Worm (Caenorhabditis elegans) whole organism, L4 larva: ENCODE data around the gene col-175.

Source experiments
- F10B5.3 ChIP-seq: sonication (generic microtip); optimal IDR thresholded peaks from 2 replicates; lab custom pipeline; 2016; ENCODE audit warnings: mild to moderate bottlenecking, missing genetic modification characterization, missing compliant biosample characterization
- T26A8.4 ChIP-seq: fragments of 200-800 bp; sonication (Bioruptor generic); IDR thresholded peaks from 2 replicates; pipeline ENCODE4 v1.3.6; 2022; ENCODE audit warnings: missing genetic modification characterization, missing compliant biosample characterization
- Y75B8A.6 ChIP-seq: fragments of 200-800 bp; sonication (Bioruptor generic); IDR thresholded peaks from 2 replicates; pipeline ENCODE4 v1.3.6; 2022; ENCODE audit warnings: missing genetic modification reagents, missing genetic modification characterization, missing compliant biosample characterization
- ceh-20 ChIP-seq: fragments of 200-800 bp; sonication (Bioruptor generic); IDR thresholded peaks from 2 replicates; pipeline ENCODE4 v1.3.6; 2022; ENCODE audit warnings: missing genetic modification reagents, missing genetic modification characterization, missing compliant biosample characterization
- daf-19 ChIP-seq: fragments of 200-800 bp; sonication (Bioruptor generic); conservative IDR thresholded peaks from 2 replicates; pipeline ENCODE4 v1.3.6; 2022; ENCODE audit warnings: missing genetic modification characterization, missing compliant biosample characterization
- dve-1 ChIP-seq: sonication (generic microtip); optimal IDR thresholded peaks from 2 replicates; lab custom pipeline; 2017; ENCODE audit warnings: antibody characterized with exemption, mild to moderate bottlenecking, missing genetic modification characterization, missing compliant biosample characterization; ENCODE audit not compliant: insufficient read depth
- egl-27 ChIP-seq: sonication (generic microtip); optimal IDR thresholded peaks from 3 replicates; lab custom pipeline; 2017; ENCODE audit warnings: missing biosample characterization, missing genetic modification reagents, missing genetic modification characterization
- egl-43 ChIP-seq: fragments of 200-800 bp; sonication (Bioruptor generic); IDR thresholded peaks from 2 replicates; pipeline ENCODE4 v1.3.6; 2022; ENCODE audit warnings: missing genetic modification reagents, missing genetic modification characterization, missing compliant biosample characterization
- hlh-30 ChIP-seq: sonication (generic microtip); optimal IDR thresholded peaks from 2 replicates; lab custom pipeline; 2017; ENCODE audit warnings: antibody characterized with exemption, mild to moderate bottlenecking, missing genetic modification characterization, missing compliant biosample characterization; ENCODE audit not compliant: insufficient read depth
- hmg-1.1 ChIP-seq: fragments of 200-800 bp; sonication (Bioruptor generic); IDR thresholded peaks from 2 replicates; pipeline ENCODE4 v1.3.6; 2022; ENCODE audit warnings: missing genetic modification reagents, missing genetic modification characterization, missing compliant biosample characterization
- jun-1 ChIP-seq: fragments of 150-350 bp; optimal IDR thresholded peaks from 2 replicates; lab custom pipeline; 2014; ENCODE audit warnings: missing biosample characterization, missing genetic modification reagents, missing genetic modification characterization
- lim-7 ChIP-seq: fragments of 200-800 bp; sonication (Bioruptor generic); IDR thresholded peaks from 2 replicates; pipeline ENCODE4 v1.3.6; 2022; ENCODE audit warnings: missing genetic modification characterization, missing compliant biosample characterization
- lin-15B ChIP-seq: fragments of 150-350 bp; sonication (generic microtip); optimal IDR thresholded peaks from 3 replicates; lab custom pipeline; 2014; ENCODE audit warnings: missing biosample characterization, missing genetic modification characterization
- lin-39 ChIP-seq: fragments of 150-350 bp; optimal IDR thresholded peaks from 2 replicates; lab custom pipeline; 2014; ENCODE audit warnings: missing biosample characterization, missing genetic modification reagents, missing genetic modification characterization
- madf-5 ChIP-seq, 2 experiments: fragments of 200-800 bp; sonication (Bioruptor generic); IDR thresholded peaks; 2 replicates each; pipeline ENCODE4 v1.3.6; 2022; ENCODE audit warnings: missing compliant biosample characterization in 2 of 2, missing genetic modification characterization in 2 of 2
- mdl-1 ChIP-seq, 2 experiments: fragments of 150-350 bp in 1 of 2; sonication (generic microtip) in 1 of 2; optimal IDR thresholded peaks; 2 replicates each; lab custom pipeline; 2014 to 2017; ENCODE audit warnings: missing biosample characterization in 2 of 2, missing genetic modification characterization in 2 of 2
- mep-1 ChIP-seq: fragments of 150-350 bp; sonication (generic microtip); optimal IDR thresholded peaks from 3 replicates; lab custom pipeline; 2014; ENCODE audit warnings: missing biosample characterization, missing genetic modification characterization
- mes-2 ChIP-seq: sonication (generic microtip); optimal IDR thresholded peaks from 2 replicates; lab custom pipeline; 2016; ENCODE audit warnings: missing genotype, mild to moderate bottlenecking, missing genetic modification characterization, missing compliant biosample characterization; ENCODE audit not compliant: poor library complexity, severe bottlenecking
- nhr-102 ChIP-seq: sonication (generic microtip); optimal IDR thresholded peaks from 2 replicates; lab custom pipeline; 2016; ENCODE audit warnings: mild to moderate bottlenecking, missing genetic modification characterization, moderate library complexity, missing compliant biosample characterization
- nhr-111 ChIP-seq: fragments of 200-800 bp; sonication (Bioruptor generic); optimal IDR thresholded peaks from 2 replicates; lab custom pipeline; 2018; ENCODE audit warnings: mild to moderate bottlenecking, missing genetic modification characterization, missing compliant biosample characterization
- nhr-28 ChIP-seq: fragments of 150-350 bp; optimal IDR thresholded peaks from 2 replicates; lab custom pipeline; 2014; ENCODE audit warnings: missing biosample characterization, missing genetic modification characterization
- nhr-6 ChIP-seq: fragments of 150-350 bp; optimal IDR thresholded peaks from 2 replicates; lab custom pipeline; 2014; ENCODE audit warnings: missing biosample characterization, missing genetic modification characterization
- php-3 ChIP-seq: fragments of 200-800 bp; sonication (Bioruptor generic); IDR thresholded peaks from 2 replicates; pipeline ENCODE4 v1.3.6; 2022; ENCODE audit warnings: missing genetic modification reagents, missing genetic modification characterization, missing compliant biosample characterization
- rbr-2 ChIP-seq: sonication (generic microtip); optimal IDR thresholded peaks from 2 replicates; lab custom pipeline; 2016; ENCODE audit warnings: missing genotype, missing genetic modification characterization, missing compliant biosample characterization
- skn-1 ChIP-seq: fragments of 150-350 bp; optimal IDR thresholded peaks from 2 replicates; lab custom pipeline; 2014; ENCODE audit warnings: missing biosample characterization, missing genetic modification characterization
- snpc-1.2 ChIP-seq: fragments of 200-800 bp; sonication (Bioruptor generic); IDR thresholded peaks from 2 replicates; pipeline ENCODE4 v1.3.6; 2022; ENCODE audit warnings: missing genetic modification reagents, missing genetic modification characterization, missing compliant biosample characterization
- snpc-4 ChIP-seq: fragments of 150-350 bp; optimal IDR thresholded peaks from 2 replicates; lab custom pipeline; 2014; ENCODE audit warnings: missing biosample characterization, missing genetic modification characterization
- unc-62 ChIP-seq, 3 experiments: fragments of 150-350 bp in 1 of 3; sonication (generic microtip); optimal IDR thresholded peaks in 2 of 3; peaks in 1 of 3; 1 replicate in 1 of 3; 2 replicates in 2 of 3; lab custom pipeline; 2014 to 2017; ENCODE audit warnings: missing biosample characterization in 3 of 3, missing genetic modification characterization in 3 of 3, missing genetic modification reagents in 3 of 3, missing genotype in 1 of 3
- vab-7 ChIP-seq: fragments of 200-800 bp; sonication (Bioruptor generic); IDR thresholded peaks from 2 replicates; pipeline ENCODE4 v1.3.6; 2022; ENCODE audit warnings: missing genetic modification reagents, missing genetic modification characterization, missing compliant biosample characterization
- zag-1 ChIP-seq: fragments of 150-350 bp; optimal IDR thresholded peaks from 2 replicates; lab custom pipeline; 2014; ENCODE audit warnings: missing biosample characterization, missing genetic modification characterization
- zfp-3 ChIP-seq: fragments of 200-800 bp; sonication (Bioruptor generic); conservative IDR thresholded peaks from 2 replicates; pipeline ENCODE4 v1.3.6; 2022; ENCODE audit warnings: missing genetic modification reagents, missing genetic modification characterization, missing compliant biosample characterization
- zip-11 ChIP-seq: fragments of 200-800 bp; sonication (Bioruptor generic); IDR thresholded peaks from 2 replicates; pipeline ENCODE4 v1.3.6; 2022; ENCODE audit warnings: missing genetic modification characterization, missing compliant biosample characterization
- ztf-7 ChIP-seq: fragments of 150-350 bp; optimal IDR thresholded peaks from 2 replicates; lab custom pipeline; 2014; ENCODE audit warnings: missing biosample characterization, missing genetic modification characterization

col-175 gene

DNA sequence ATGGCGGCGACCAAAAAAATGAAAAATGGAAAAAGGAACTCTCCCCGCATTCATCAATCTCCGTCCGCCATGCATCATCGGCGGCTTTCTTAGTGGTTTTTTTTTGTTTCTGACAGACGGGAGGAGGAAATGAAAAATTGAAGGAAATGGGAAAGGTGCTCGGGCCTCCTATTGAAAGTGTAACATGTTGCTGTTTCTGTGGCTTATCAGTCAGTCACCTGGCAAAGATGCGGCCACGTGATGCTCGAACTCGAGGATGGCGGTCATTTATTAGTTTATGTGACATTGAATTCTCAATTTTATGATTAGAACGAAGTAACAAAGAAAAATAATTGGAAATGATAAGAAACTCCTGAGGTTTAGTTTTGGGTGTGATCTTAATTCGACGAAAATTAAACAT, 30.2 kb upstream of the col-175 start (continued):
- TF ChIP-seq egl-27 (tag; lab: Kevin White, UChicago) = no peak
- TF ChIP-seq nhr-6 (tag; lab: Kevin White, UChicago) = no peak
- no peak for TF ChIP-seq egl-43 (GFP tag; lab: Robert Waterston, UW)

DNA sequence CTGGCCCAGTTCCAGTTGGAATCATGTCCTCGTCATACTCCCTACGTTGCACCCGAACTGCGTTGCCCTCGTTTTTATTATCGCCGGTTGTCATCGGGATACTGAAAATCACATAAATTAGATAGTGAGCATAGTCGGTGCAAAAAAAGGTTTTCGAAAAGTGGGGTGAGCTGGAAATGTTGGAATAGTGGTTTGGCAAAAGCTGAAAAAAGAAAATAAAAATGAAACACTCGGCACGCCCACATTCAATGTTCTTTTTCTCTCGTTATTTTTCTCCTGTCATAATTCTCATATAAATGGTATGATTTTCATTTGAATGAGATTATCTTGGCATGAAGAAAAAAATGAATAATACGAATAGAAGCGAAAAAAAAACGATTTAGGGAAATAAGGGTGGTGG, 29.8 kb upstream of the col-175 start, which contains the start of gene F18G5.6:
F18G5.6 (minus strand) TSS at position 101 of the 400 bp plus-strand sequence.
- TF ChIP-seq lim-7 (GFP tag; lab: Robert Waterston, UW) = 0 out of 2 replicates have a peak, but pooled peaks have one; percentile 12
- TF ChIP-seq T26A8.4 (GFP tag; lab: Robert Waterston, UW) = no peak

DNA sequence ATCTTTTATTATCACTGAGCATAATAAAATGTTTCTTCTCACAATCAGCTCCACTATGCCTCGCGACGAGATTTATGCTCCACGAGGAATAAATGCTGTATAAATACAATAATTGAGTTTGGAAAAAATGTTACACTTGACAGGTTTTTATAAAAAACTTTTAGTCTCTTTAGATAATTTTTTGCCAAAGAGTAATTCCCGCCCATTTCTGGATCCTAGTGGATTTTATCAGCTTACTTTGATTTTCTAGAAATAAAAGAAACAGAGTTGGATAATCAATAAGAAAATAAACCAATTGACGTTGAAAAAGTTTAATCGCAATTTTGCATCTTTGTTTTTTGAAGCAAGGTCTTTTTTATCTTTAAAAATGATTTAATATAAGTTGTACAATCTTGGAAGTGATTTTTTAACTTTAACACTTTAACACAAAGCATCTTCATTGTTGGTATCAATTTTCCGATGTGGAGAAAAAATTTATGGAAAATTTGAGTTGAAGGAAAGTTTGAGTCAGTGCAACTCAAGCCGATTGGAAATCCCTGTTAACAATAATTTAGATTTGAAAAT, 27.3 kb upstream of the col-175 start:
- TF ChIP-seq nhr-6 (tag; lab: Kevin White, UChicago) (no peak), rbr-2 (tag; lab: Kevin White, UChicago) (no peak), hmg-1.1 (GFP tag; lab: Robert Waterston, UW) (no peak), mdl-1 (tag; optimal IDR thresholded peaks at IDR 0.05; lab: Kevin White, UChicago) (no peak), nhr-102 (peak; percentile 47), php-3 (peak; percentile 41; the same call in 1 of the 2 replicates), madf-5 (GFP tag; IDR thresholded peaks at IDR 0.05; lab: Robert Waterston, UW) (no peak), daf-19 (GFP tag; lab: Robert Waterston, UW) (no peak), Y75B8A.6 (GFP tag; lab: Robert Waterston, UW) (no peak), lin-15B (tag; lab: Kevin White, UChicago) (no peak), mep-1 (tag; lab: Kevin White, UChicago) (no peak), lin-39 (tag; lab: Kevin White, UChicago) (no peak), hlh-30 (no peak), nhr-28 (tag; lab: Kevin White, UChicago) (no peak), jun-1 (no peak), zfp-3 (GFP tag; lab: Robert Waterston, UW) (peak; percentile 60; the same call in 1 of the 2 replicates), snpc-1.2 (0 out of 2 replicates have a peak, but pooled peaks have one; percentile 17), dve-1 (tag; lab: Kevin White, UChicago) (peak; percentile 54), egl-43 (GFP tag; lab: Robert Waterston, UW) (no peak), ztf-7 (no peak), vab-7 (no peak), mes-2 (tag; lab: Kevin White, UChicago) (no peak), skn-1 (tag; lab: Kevin White, UChicago) (no peak)

DNA sequence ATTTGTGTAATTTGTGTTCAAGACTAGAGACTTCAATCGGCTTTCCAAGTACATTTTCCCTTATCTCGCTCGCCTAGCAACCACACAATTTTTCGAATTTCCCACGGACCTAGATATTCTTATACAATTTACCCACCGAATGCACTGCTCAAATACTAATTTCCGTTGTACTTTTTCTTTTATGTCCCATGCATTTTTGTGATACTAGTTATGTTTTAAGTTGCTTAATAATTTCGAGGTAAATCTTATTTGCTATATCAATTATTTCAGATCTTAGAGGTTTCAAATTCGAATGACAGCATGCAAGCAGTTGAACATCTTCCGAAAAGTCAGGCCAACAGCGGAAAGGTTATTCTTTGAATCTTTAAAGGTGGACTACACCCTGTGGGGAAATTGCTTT, 25.1 kb upstream of the col-175 start, which contains the start of gene F18G5.1:
F18G5.1 (plus strand) TSS at position 301 of the 400 bp plus-strand sequence.
- TF ChIP-seq nhr-111 (GFP tag; lab: Kevin White, UChicago) = no peak
- no peak for TF ChIP-seq zag-1 (tag; lab: Kevin White, UChicago)
- TF ChIP-seq snpc-4 (tag; lab: Kevin White, UChicago) = no peak
- TF ChIP-seq, all 104 proteins: peak for 0

DNA sequence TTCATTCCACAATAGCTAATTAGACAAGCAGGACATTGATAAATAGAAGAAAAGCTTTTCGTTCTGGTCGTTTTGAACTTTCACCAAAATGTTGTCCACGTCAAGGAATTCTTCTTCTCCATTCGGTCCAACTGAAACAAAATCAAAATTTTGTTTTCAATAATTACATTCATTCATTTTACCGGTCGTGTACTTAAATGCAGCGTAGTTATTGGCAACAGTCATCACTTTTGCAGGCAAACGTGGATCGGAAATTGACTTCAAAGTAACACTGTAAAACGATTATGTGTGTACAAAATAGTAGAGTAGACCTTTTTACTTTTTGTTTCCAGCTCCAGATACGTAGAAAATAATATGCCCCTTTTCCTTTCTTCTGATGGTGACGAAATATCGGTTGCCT, 21.6 kb upstream of the col-175 start:
- TF ChIP-seq unc-62 (GFP tag; optimal IDR thresholded peaks at IDR 0.05 in 1 of 2; lab: Kevin White, UChicago) (peak in 1 of 2 experiments; percentile 59), unc-62 (tag; optimal IDR thresholded peaks at IDR 0.05; lab: Kevin White, UChicago) (no peak), ceh-20 (no peak), zip-11 (GFP tag; lab: Robert Waterston, UW) (no peak), F10B5.3 (tag; lab: Kevin White, UChicago) (peak; percentile 64)
- TF ChIP-seq, all 104 proteins: peak for 2
